Worm (Caenorhabditis elegans): Measurements from ENCODE around the gene F16B4.4.

- TF ChIP-seq nhr-28 (tag; optimal IDR thresholded peaks at IDR 0.05) = no peak
- no peak for TF ChIP-seq jun-1 (tag; optimal IDR thresholded peaks at IDR 0.05)
- TF ChIP-seq Y75B8A.6 (GFP tag; IDR thresholded peaks at IDR 0.05) = no peak
- TF ChIP-seq sdz-12 (GFP tag; optimal IDR thresholded peaks at IDR 0.05) = no peak
- TF ChIP-seq aly-2 (tag; optimal IDR thresholded peaks at IDR 0.05) = no peak
- TF ChIP-seq arid-1 (GFP tag; conservative IDR thresholded peaks at IDR 0.05) = no peak
- TF ChIP-seq nhr-25 (tag; optimal IDR thresholded peaks at IDR 0.05; ENCODE audit: borderline replicate concordance, insufficient read depth) = no peak
- no peak for TF ChIP-seq nhr-237 (tag; optimal IDR thresholded peaks at IDR 0.05)
- no peak for TF ChIP-seq lin-15B (tag; optimal IDR thresholded peaks at IDR 0.05)
- no peak for TF ChIP-seq ztf-11 (tag; optimal IDR thresholded peaks at IDR 0.05)
- TF ChIP-seq fos-1 (tag; optimal IDR thresholded peaks at IDR 0.05) = no peak
Observed at ce11 chrV:1588128-1588527, 5.7 kb upstream of the F16B4.4 start, which contains the start of gene F16B4.5.

Measured in whole organism, L4 larva.